Fruit fly (Drosophila melanogaster): ENCODE results near the gene CG32814.

Gene CG32814

dm6 chrX:1026511-1026910 lies at the start of gene CG32814, which contains the start of the genes CG11638 and CG3021 (continued):
- TF ChIP-seq unc-4 (GFP tag; IDR thresholded peaks at IDR 0.05; ENCODE audit: partially characterized antibody), result peak; percentile 53; the same call in 1 of the 2 replicates
- no peak for TF ChIP-seq CG12744 (GFP tag; optimal IDR thresholded peaks at IDR 0.05)
- TF ChIP-seq HLHmδ (GFP tag; optimal IDR thresholded peaks at IDR 0.05), result peak; percentile 46
- TF ChIP-seq da (GFP tag; optimal IDR thresholded peaks at IDR 0.05), result no peak
- TF ChIP-seq CG10267 (tag; optimal IDR thresholded peaks at IDR 0.05), result peak; percentile 9
- no peak for TF ChIP-seq cad (GFP tag; optimal IDR thresholded peaks at IDR 0.05)
- no peak for TF ChIP-seq CG16863 (GFP tag; optimal IDR thresholded peaks at IDR 0.05)
- TF ChIP-seq Ravus (GFP tag; IDR thresholded peaks at IDR 0.05), result no peak
- no peak for TF ChIP-seq Optix (GFP tag; IDR thresholded peaks at IDR 0.05)
- TF ChIP-seq fd3F (GFP tag; optimal IDR thresholded peaks at IDR 0.05), result peak; percentile 7
- no peak for TF ChIP-seq CG8281 (tag; optimal IDR thresholded peaks at IDR 0.05)
- peak; percentile 28 for TF ChIP-seq CG14710 (tag; optimal IDR thresholded peaks at IDR 0.05)
- TF ChIP-seq Oli (tag; optimal IDR thresholded peaks at IDR 0.05), result no peak
- TF ChIP-seq Poxn (GFP tag; IDR thresholded peaks at IDR 0.05), result no peak
- TF ChIP-seq CG15514 (GFP tag; optimal IDR thresholded peaks at IDR 0.05), result peak; percentile 78
- no peak for TF ChIP-seq CG15073 (GFP tag; optimal IDR thresholded peaks at IDR 0.05)
- no peak for TF ChIP-seq lov (optimal IDR thresholded peaks at IDR 0.05)
- TF ChIP-seq lov (GFP tag; IDR thresholded peaks at IDR 0.05), result no peak
- TF ChIP-seq CG6689 (GFP tag; IDR thresholded peaks at IDR 0.05), result no peak
- no peak for TF ChIP-seq wdn (GFP tag; IDR thresholded peaks at IDR 0.05)
- no peak for TF ChIP-seq Rx (GFP tag; IDR thresholded peaks at IDR 0.05)

dm6 chrX:1063143-1063542 lies 36.6 kb upstream of the CG32814 start:
- no peak for TF ChIP-seq Hey (tag; optimal IDR thresholded peaks at IDR 0.05)
- TF ChIP-seq Deaf1 (tag; optimal IDR thresholded peaks at IDR 0.05), result peak; percentile 27
- no peak for TF ChIP-seq hbn (GFP tag; IDR thresholded peaks at IDR 0.05; ENCODE audit: partially characterized antibody)
- no peak for TF ChIP-seq CG11695 (GFP tag; IDR thresholded peaks at IDR 0.05)
- no peak for TF ChIP-seq lmd (GFP tag; IDR thresholded peaks at IDR 0.05)
- no peak for TF ChIP-seq CG10147 (GFP tag; optimal IDR thresholded peaks at IDR 0.05)
- TF ChIP-seq zf30C (GFP tag; optimal IDR thresholded peaks at IDR 0.05), result peak; percentile 44
- TF ChIP-seq CG6689 (GFP tag; IDR thresholded peaks at IDR 0.05), result no peak
- TF ChIP-seq tll (GFP tag; optimal IDR thresholded peaks at IDR 0.05), result no peak
- 0 out of 2 replicates have a peak, but pooled peaks have one; percentile 7 for TF ChIP-seq vvl (GFP tag; IDR thresholded peaks at IDR 0.05)
- TF ChIP-seq CG17186 (GFP tag; optimal IDR thresholded peaks at IDR 0.05), result no peak
- TF ChIP-seq CG17359 (tag; optimal IDR thresholded peaks at IDR 0.05), result no peak
- no peak for TF ChIP-seq CG3838 (GFP tag; optimal IDR thresholded peaks at IDR 0.05)
- TF ChIP-seq da (GFP tag; optimal IDR thresholded peaks at IDR 0.05), result no peak
- TF ChIP-seq Atf3 (GFP tag; optimal IDR thresholded peaks at IDR 0.05), result no peak
- no peak for TF ChIP-seq CG10565 (GFP tag; optimal IDR thresholded peaks at IDR 0.05)
- no peak for TF ChIP-seq bigmax (GFP tag; optimal IDR thresholded peaks at IDR 0.05)
- TF ChIP-seq Trl (optimal IDR thresholded peaks at IDR 0.05), result no peak
- TF ChIP-seq Trl (GFP tag; optimal IDR thresholded peaks at IDR 0.05), result no peak
- TF ChIP-seq CG4820 (GFP tag; optimal IDR thresholded peaks at IDR 0.05), result no peak
- no peak for TF ChIP-seq CoRest (tag; optimal IDR thresholded peaks at IDR 0.05)
- TF ChIP-seq Ets65A (GFP tag), result no peak
- TF ChIP-seq crc (GFP tag; optimal IDR thresholded peaks at IDR 0.05), result no peak
- no peak for TF ChIP-seq ranshi (GFP tag; IDR thresholded peaks at IDR 0.05)
- TF ChIP-seq CG8944 (GFP tag; optimal IDR thresholded peaks at IDR 0.05), result no peak
- peak; percentile 57 for TF ChIP-seq Med (GFP tag)
- TF ChIP-seq CG30020 (tag; optimal IDR thresholded peaks at IDR 0.05), result no peak
- no peak for TF ChIP-seq Dad (GFP tag; optimal IDR thresholded peaks at IDR 0.05)
- TF ChIP-seq Dref (GFP tag; IDR thresholded peaks at IDR 0.05), result no peak
- TF ChIP-seq slbo (GFP tag; IDR thresholded peaks at IDR 0.05), result no peak
- TF ChIP-seq B-H2 (GFP tag; optimal IDR thresholded peaks at IDR 0.05), result no peak
- no peak for TF ChIP-seq ase (GFP tag; IDR thresholded peaks at IDR 0.05)
- no peak for TF ChIP-seq Sin3A (optimal IDR thresholded peaks at IDR 0.05)
- no peak for TF ChIP-seq CG7928 (GFP tag; optimal IDR thresholded peaks at IDR 0.05)

Data from whole organism, embryonic.